Fruit fly (Drosophila melanogaster) whole organism, embryonic: ENCODE measurements around the gene CG32845.

ENCODE experiments used
- Bgb ChIP-seq: fragments of 200-800 bp; sonication (Bioruptor generic); IDR thresholded peaks from 2 replicates; pipeline ENCODE4 v1.3.6; 2022; ENCODE audit warnings: missing biosample characterization, missing genetic modification characterization; ENCODE audit not compliant: partially characterized antibody
- CG10209 ChIP-seq: fragments of 200-800 bp; sonication (Bioruptor generic); optimal IDR thresholded peaks from 3 replicates; lab custom pipeline; 2017; ENCODE audit warnings: missing biosample characterization, mild to moderate bottlenecking, missing genetic modification characterization, missing genetic modification reagents
- CG10979 ChIP-seq: fragments of 200-800 bp; sonication (Bioruptor generic); optimal IDR thresholded peaks from 2 replicates; lab custom pipeline; 2018; ENCODE audit warnings: missing biosample characterization, mild to moderate bottlenecking, missing genetic modification characterization, moderate library complexity
- CG11093 ChIP-seq: fragments of 200-800 bp; sonication (Bioruptor generic); IDR thresholded peaks from 3 replicates; pipeline ENCODE4 v1.3.6; 2022; ENCODE audit warnings: missing biosample characterization, missing genetic modification characterization
- CG1233 ChIP-seq: fragments of 200-800 bp; sonication (Bioruptor generic); optimal IDR thresholded peaks from 4 replicates; lab custom pipeline; 2018; ENCODE audit warnings: missing biosample characterization, mild to moderate bottlenecking, missing genetic modification characterization
- CG12391 ChIP-seq: fragments of 200-800 bp; sonication (Bioruptor generic); optimal IDR thresholded peaks from 3 replicates; lab custom pipeline; 2018; ENCODE audit warnings: missing biosample characterization, mild to moderate bottlenecking, missing genetic modification characterization, moderate library complexity
- CG13424 ChIP-seq: fragments of 200-800 bp; sonication (Bioruptor generic); optimal IDR thresholded peaks from 2 replicates; lab custom pipeline; 2019; ENCODE audit warnings: missing biosample characterization, mild to moderate bottlenecking, missing genetic modification characterization, moderate library complexity
- CG14710 ChIP-seq: fragments of 200-800 bp; sonication (Bioruptor generic); optimal IDR thresholded peaks from 3 replicates; lab custom pipeline; 2019; ENCODE audit warnings: missing biosample characterization, mild to moderate bottlenecking, missing genetic modification characterization, moderate library complexity
- CG1529 ChIP-seq: fragments of 200-800 bp; sonication (Bioruptor generic); optimal IDR thresholded peaks from 3 replicates; lab custom pipeline; 2018; ENCODE audit warnings: missing biosample characterization, missing genetic modification characterization
- CG15601 ChIP-seq: fragments of 200-800 bp; sonication (Bioruptor generic); optimal IDR thresholded peaks from 3 replicates; lab custom pipeline; 2019; ENCODE audit warnings: missing biosample characterization, mild to moderate bottlenecking, missing genetic modification characterization, moderate library complexity
- CG1602 ChIP-seq: fragments of 200-800 bp; sonication (Bioruptor generic); optimal IDR thresholded peaks from 3 replicates; lab custom pipeline; 2016; ENCODE audit warnings: missing biosample characterization, missing genetic modification characterization
- CG17359 ChIP-seq: fragments of 200-800 bp; sonication (Bioruptor generic); optimal IDR thresholded peaks from 3 replicates; lab custom pipeline; 2018; ENCODE audit warnings: missing biosample characterization, mild to moderate bottlenecking, missing genetic modification characterization, moderate library complexity
- CG17829 ChIP-seq: fragments of 200-800 bp; optimal IDR thresholded peaks from 2 replicates; lab custom pipeline; 2019; ENCODE audit warnings: missing biosample characterization, mild to moderate bottlenecking, missing genetic modification characterization, moderate library complexity
- CG2199 ChIP-seq: fragments of 200-800 bp; sonication (Bioruptor generic); IDR thresholded peaks from 3 replicates; pipeline ENCODE4 v1.3.6; 2022; ENCODE audit warnings: missing biosample characterization, missing genetic modification characterization
- CG2202 ChIP-seq: fragments of 200-800 bp; sonication (Bioruptor generic); optimal IDR thresholded peaks from 2 replicates; lab custom pipeline; 2018; ENCODE audit warnings: missing biosample characterization, mild to moderate bottlenecking, missing genetic modification characterization
- CG2678 ChIP-seq: fragments of 200-800 bp; sonication (Bioruptor generic); optimal IDR thresholded peaks from 3 replicates; lab custom pipeline; 2019; ENCODE audit warnings: missing biosample characterization, mild to moderate bottlenecking, missing genetic modification characterization, moderate library complexity
- CG2712 ChIP-seq: fragments of 200-800 bp; optimal IDR thresholded peaks from 3 replicates; lab custom pipeline; 2019; ENCODE audit warnings: missing biosample characterization, mild to moderate bottlenecking, missing genetic modification characterization, moderate library complexity
- CG31388 ChIP-seq: fragments of 200-800 bp; sonication (Bioruptor generic); optimal IDR thresholded peaks from 2 replicates; lab custom pipeline; 2016; ENCODE audit warnings: missing biosample characterization, missing genetic modification characterization
- CG5180 ChIP-seq: fragments of 200-800 bp; sonication (Bioruptor generic); optimal IDR thresholded peaks from 3 replicates; lab custom pipeline; 2017; ENCODE audit warnings: missing biosample characterization, missing genetic modification characterization, mild to moderate bottlenecking, moderate library complexity, missing genetic modification reagents
- CG7839 ChIP-seq: fragments of 200-800 bp; sonication (Bioruptor generic); optimal IDR thresholded peaks from 3 replicates; lab custom pipeline; 2018; ENCODE audit warnings: missing biosample characterization, mild to moderate bottlenecking, missing genetic modification characterization, moderate library complexity
- CG8281 ChIP-seq: fragments of 200-800 bp; sonication (Bioruptor generic); optimal IDR thresholded peaks from 2 replicates; lab custom pipeline; 2018; ENCODE audit warnings: missing biosample characterization, mild to moderate bottlenecking, missing genetic modification characterization, moderate library complexity
- CG9727 ChIP-seq: fragments of 200-800 bp; sonication (Bioruptor generic); optimal IDR thresholded peaks from 3 replicates; lab custom pipeline; 2017; ENCODE audit warnings: missing biosample characterization, mild to moderate bottlenecking, missing genetic modification characterization
- Chrac-16 ChIP-seq: fragments of 200-800 bp; sonication (Bioruptor generic); optimal IDR thresholded peaks from 3 replicates; lab custom pipeline; 2016; ENCODE audit warnings: missing biosample characterization, missing genetic modification characterization
- Oli ChIP-seq: fragments of 200-800 bp; sonication (Bioruptor generic); optimal IDR thresholded peaks from 2 replicates; lab custom pipeline; 2018; ENCODE audit warnings: missing biosample characterization, mild to moderate bottlenecking, missing genetic modification characterization, moderate library complexity
- Optix ChIP-seq: fragments of 200-800 bp; sonication (Bioruptor generic); IDR thresholded peaks from 3 replicates; pipeline ENCODE4 v1.3.6; 2022; ENCODE audit warnings: missing biosample characterization, missing genetic modification characterization
- Side ChIP-seq: fragments of 200-800 bp; sonication (Bioruptor generic); optimal IDR thresholded peaks from 2 replicates; lab custom pipeline; 2016; ENCODE audit warnings: missing biosample characterization, missing genetic modification characterization
- ac ChIP-seq: fragments of 200-800 bp; sonication (Bioruptor generic); optimal IDR thresholded peaks from 3 replicates; lab custom pipeline; 2017; ENCODE audit warnings: missing biosample characterization, mild to moderate bottlenecking, missing genetic modification characterization
- bab2 ChIP-seq: fragments of 200-800 bp; sonication (Bioruptor generic); optimal IDR thresholded peaks from 2 replicates; lab custom pipeline; 2016; ENCODE audit warnings: missing biosample characterization, missing genetic modification characterization
- bsh ChIP-seq, 2 experiments: fragments of 200-800 bp; sonication (Bioruptor generic); optimal IDR thresholded peaks; 2 replicates each; lab custom pipeline; 2017 to 2018; ENCODE audit warnings: mild to moderate bottlenecking in 2 of 2, missing biosample characterization in 2 of 2, missing genetic modification characterization in 2 of 2, moderate library complexity in 1 of 2
- cato ChIP-seq: fragments of 200-800 bp; sonication (Bioruptor generic); optimal IDR thresholded peaks from 2 replicates; lab custom pipeline; 2016; ENCODE audit warnings: missing biosample characterization, missing genetic modification characterization, borderline replicate concordance
- chm ChIP-seq: fragments of 200-800 bp; sonication (Bioruptor generic); IDR thresholded peaks from 2 replicates; pipeline ENCODE4 v1.3.6; 2022; ENCODE audit warnings: missing biosample characterization, missing genetic modification characterization
- fd3F ChIP-seq: fragments of 200-800 bp; sonication (Bioruptor generic); optimal IDR thresholded peaks from 2 replicates; lab custom pipeline; 2018; ENCODE audit warnings: missing biosample characterization, mild to moderate bottlenecking, missing genetic modification characterization, moderate library complexity
- gcm ChIP-seq: fragments of 200-800 bp; sonication (Bioruptor generic); optimal IDR thresholded peaks from 2 replicates; lab custom pipeline; 2019; ENCODE audit warnings: missing biosample characterization, mild to moderate bottlenecking, missing genetic modification characterization, moderate library complexity
- jumu ChIP-seq: fragments of 200-800 bp; sonication (Bioruptor generic); optimal IDR thresholded peaks from 3 replicates; lab custom pipeline; 2016; ENCODE audit warnings: missing biosample characterization, missing genetic modification characterization
- lola ChIP-seq, 3 experiments: fragments of >200 bp in 2 of 3; fragments of 200-800 bp in 1 of 3; sonication (Bioruptor generic) in 1 of 3; optimal IDR thresholded peaks; 2 replicates each; lab custom pipeline; 2017 to 2019; ENCODE audit warnings: missing biosample characterization in 3 of 3, missing genetic modification characterization in 3 of 3, mild to moderate bottlenecking in 1 of 3, moderate library complexity in 1 of 3
- nerfin-1 ChIP-seq: fragments of 200-800 bp; sonication (Bioruptor generic); optimal IDR thresholded peaks from 3 replicates; lab custom pipeline; 2019; ENCODE audit warnings: missing biosample characterization, mild to moderate bottlenecking, missing genetic modification characterization, moderate library complexity
- nmo ChIP-seq: fragments of 200-800 bp; sonication (Bioruptor generic); optimal IDR thresholded peaks from 2 replicates; lab custom pipeline; 2018; ENCODE audit warnings: missing biosample characterization, mild to moderate bottlenecking, missing genetic modification characterization, moderate library complexity
- otp ChIP-seq: fragments of 200-800 bp; sonication (Bioruptor generic); IDR thresholded peaks from 3 replicates; pipeline ENCODE4, ENCODE4 v1.3.6; 2022; ENCODE audit warnings: missing biosample characterization, missing genetic modification characterization
- prd ChIP-seq, 3 experiments: fragments of >200 bp in 2 of 3; fragments of 200-800 bp in 1 of 3; sonication (Bioruptor generic) in 1 of 3; optimal IDR thresholded peaks in 2 of 3; IDR thresholded peaks in 1 of 3; 2 replicates in 2 of 3; 3 replicates in 1 of 3; pipeline versions ENCODE4 v1.3.6 to Lab custom; 2017 to 2022; ENCODE audit warnings: missing biosample characterization in 1 of 3, missing genetic modification characterization in 1 of 3
- sc ChIP-seq, 3 experiments: fragments of >200 bp in 2 of 3; fragments of 200-800 bp in 1 of 3; sonication (Bioruptor generic) in 1 of 3; optimal IDR thresholded peaks; 2 replicates in 2 of 3; 3 replicates in 1 of 3; lab custom pipeline; 2017; ENCODE audit warnings: mild to moderate bottlenecking in 1 of 3, missing biosample characterization in 1 of 3, missing genetic modification characterization in 1 of 3, missing genetic modification reagents in 1 of 3
- sens ChIP-seq: fragments of 200-800 bp; sonication (Bioruptor generic); peaks from one replicate; lab custom pipeline; 2016; ENCODE audit warnings: missing biosample characterization, missing genetic modification characterization
- so ChIP-seq: fragments of 200-800 bp; sonication (Bioruptor generic); IDR thresholded peaks from 3 replicates; pipeline ENCODE4 v1.3.6; 2022; ENCODE audit warnings: missing biosample characterization, missing genetic modification characterization
- ssp ChIP-seq: fragments of 200-800 bp; sonication (Bioruptor generic); IDR thresholded peaks from 2 replicates; pipeline ENCODE4 v1.3.6; 2022; ENCODE audit warnings: missing biosample characterization, missing genetic modification characterization
- trem ChIP-seq: fragments of 200-800 bp; optimal IDR thresholded peaks from 3 replicates; lab custom pipeline; 2019; ENCODE audit warnings: missing biosample characterization, mild to moderate bottlenecking, missing genetic modification characterization, moderate library complexity
- twi ChIP-seq: fragments of 200-800 bp; optimal IDR thresholded peaks from 2 replicates; lab custom pipeline; 2019; ENCODE audit warnings: missing biosample characterization, mild to moderate bottlenecking, missing genetic modification characterization, moderate library complexity
- unpg ChIP-seq: fragments of 200-800 bp; sonication (Bioruptor generic); optimal IDR thresholded peaks from 3 replicates; lab custom pipeline; 2018; ENCODE audit warnings: missing biosample characterization, mild to moderate bottlenecking, missing genetic modification characterization, moderate library complexity
- zfh1 ChIP-seq: fragments of 200-800 bp; sonication (Bioruptor generic); IDR thresholded peaks from 3 replicates; pipeline ENCODE4 v1.3.6; 2022; ENCODE audit warnings: missing biosample characterization, missing genetic modification characterization

CG32845 gene

dm6 chr3L:294841-295408 lies 21.7 kb upstream of the CG32845 start (continued):
- TF ChIP-seq CG1529, result peak; percentile 16
- peak; percentile 13 for TF ChIP-seq nerfin-1 (tag; lab: Kevin White, UChicago)
- peak; percentile 75 for TF ChIP-seq CG10979 (tag; lab: Kevin White, UChicago)
- TF ChIP-seq cato, result no peak
- 0 out of 3 replicates have a peak, but pooled peaks have one; percentile 14 for TF ChIP-seq CG2199 (GFP tag; lab: Robert Waterston, UW)
- TF ChIP-seq CG31388 (GFP tag; lab: Kevin White, UChicago), result no peak
- peak; percentile 72 for TF ChIP-seq CG2712 (tag; lab: Kevin White, UChicago)
- TF ChIP-seq sens (GFP tag; lab: Kevin White, UChicago), result peak; percentile 91
- peak; percentile 3 for TF ChIP-seq bab2 (GFP tag; lab: Kevin White, UChicago)
- no peak for TF ChIP-seq CG7839
- peak; percentile 6 for TF ChIP-seq ac (GFP tag; lab: Kevin White, UChicago)
- no peak for TF ChIP-seq gcm (GFP tag; lab: Kevin White, UChicago)
- TF ChIP-seq CG15601 (tag; lab: Kevin White, UChicago), result peak; percentile 54
- peak; percentile 13 for TF ChIP-seq CG1233 (GFP tag; lab: Kevin White, UChicago)
- TF ChIP-seq CG13424, result peak; percentile 28
- no peak for TF ChIP-seq CG17359 (tag; lab: Kevin White, UChicago)
- no peak for TF ChIP-seq fd3F (GFP tag; lab: Kevin White, UChicago)
- peak; percentile 36 for TF ChIP-seq trem (tag; lab: Kevin White, UChicago)
- no peak for TF ChIP-seq prd (optimal IDR thresholded peaks at IDR 0.05; lab: Kevin White, UChicago)
- TF ChIP-seq prd (GFP tag; IDR thresholded peaks at IDR 0.05; lab: Robert Waterston, UW), result 0 out of 3 replicates have a peak, but pooled peaks have one; percentile 20
- TF ChIP-seq so (GFP tag; lab: Robert Waterston, UW), result no peak
- peak; percentile 50 for TF ChIP-seq CG17829 (tag; lab: Kevin White, UChicago)
- TF ChIP-seq bsh (GFP tag; optimal IDR thresholded peaks at IDR 0.05; lab: Kevin White, UChicago), result peak in 1 of 2 experiments; percentile 70
- TF ChIP-seq zfh1, result no peak
- TF ChIP-seq twi, result peak; percentile 95
- TF ChIP-seq Optix (GFP tag; lab: Robert Waterston, UW), result peak; percentile 31; the same call in 1 of the 3 replicates
- peak; percentile 63 for TF ChIP-seq CG2202 (tag; lab: Kevin White, UChicago)
- peak; percentile 70 for TF ChIP-seq CG14710
- TF ChIP-seq Chrac-16 (GFP tag; lab: Kevin White, UChicago), result peak; percentile 47
- TF ChIP-seq ssp, result 0 out of 2 replicates have a peak, but pooled peaks have one; percentile 8
- 0 out of 3 replicates have a peak, but pooled peaks have one; percentile 29 for TF ChIP-seq CG11093 (GFP tag; lab: Robert Waterston, UW)
- peak; percentile 6 for TF ChIP-seq CG1602 (GFP tag; lab: Kevin White, UChicago)
- TF ChIP-seq sc (optimal IDR thresholded peaks at IDR 0.05; lab: Kevin White, UChicago), result no peak
- peak; percentile 29 for TF ChIP-seq sc (GFP tag; optimal IDR thresholded peaks at IDR 0.05; lab: Kevin White, UChicago)
- TF ChIP-seq CG2678 (tag; lab: Kevin White, UChicago), result peak; percentile 47
- TF ChIP-seq CG8281, result no peak
- peak; percentile 28 for TF ChIP-seq CG9727 (GFP tag; lab: Kevin White, UChicago)
- TF ChIP-seq CG5180 (GFP tag; lab: Kevin White, UChicago), result no peak
- no peak for TF ChIP-seq Bgb (GFP tag; lab: Robert Waterston, UW)
- TF ChIP-seq Side (GFP tag; lab: Kevin White, UChicago), result peak; percentile 20
- peak; percentile 23 for TF ChIP-seq CG10209 (GFP tag; lab: Kevin White, UChicago)
- TF ChIP-seq Oli (tag; lab: Kevin White, UChicago), result peak; percentile 39
- peak; percentile 22 for TF ChIP-seq jumu (GFP tag; lab: Kevin White, UChicago)
- peak; percentile 25 for TF ChIP-seq unpg (GFP tag; lab: Kevin White, UChicago)
- TF ChIP-seq otp (GFP tag; lab: Robert Waterston, UW), result no peak
- TF ChIP-seq CG12391 (tag; lab: Kevin White, UChicago), result peak; percentile 43
- TF ChIP-seq chm (GFP tag; lab: Robert Waterston, UW), result peak; percentile 15; the same call in 1 of the 2 replicates
- TF ChIP-seq nmo (GFP tag; lab: Kevin White, UChicago), result peak; percentile 71
- TF ChIP-seq lola (GFP tag; optimal IDR thresholded peaks at IDR 0.05; lab: Kevin White, UChicago), result peak in 1 of 3 experiments; percentile 71
